Worm (Caenorhabditis elegans): ENCODE data around the gene B0334.5.

DNA sequence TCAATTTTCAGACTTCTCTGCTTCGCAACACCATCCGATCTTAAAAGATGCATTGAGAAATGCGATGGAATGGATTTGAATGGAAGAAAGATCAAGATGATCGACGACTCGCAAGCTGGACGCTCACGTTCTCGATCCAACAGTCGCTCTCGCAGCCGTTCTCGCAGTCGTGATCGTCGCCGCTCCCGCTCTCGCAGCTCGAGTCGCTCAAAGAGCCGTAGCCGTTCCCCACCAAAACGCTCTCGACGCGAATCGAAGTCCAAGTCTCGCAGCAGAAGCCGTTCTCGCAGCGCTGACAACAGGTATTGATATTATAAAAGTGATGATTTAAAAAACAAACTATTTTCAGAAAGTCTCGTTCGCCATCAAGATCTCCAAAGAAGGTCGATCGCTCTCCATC is 42.3 kb upstream of the B0334.5 start:
- TF ChIP-seq ama-1 (optimal IDR thresholded peaks at IDR 0.05), result no peak
- TF ChIP-seq lin-39 (tag; optimal IDR thresholded peaks at IDR 0.05), result no peak
- no peak for TF ChIP-seq lin-11 (tag; optimal IDR thresholded peaks at IDR 0.05)
- TF ChIP-seq elt-3 (tag; optimal IDR thresholded peaks at IDR 0.05), result no peak
- TF ChIP-seq unc-62 (GFP tag; optimal IDR thresholded peaks at IDR 0.05), result no peak
- no peak for TF ChIP-seq lin-13 (GFP tag; optimal IDR thresholded peaks at IDR 0.05)
- no peak for TF ChIP-seq zag-1 (tag; optimal IDR thresholded peaks at IDR 0.05)
- no peak for TF ChIP-seq nhr-11 (tag; optimal IDR thresholded peaks at IDR 0.05)
- no peak for TF ChIP-seq blmp-1 (tag; optimal IDR thresholded peaks at IDR 0.05; ENCODE audit: insufficient read depth)

Measured in whole organism, L2 larva.